Fruit fly (Drosophila melanogaster): ENCODE data around the gene CG6959.

The CG6959 gene

dm6 chr3R:11847379-11847778, 21.9 kb downstream of the CG6959 start (continued):
- peak; percentile 68 for TF ChIP-seq CG15336 (GFP tag; IDR thresholded peaks at IDR 0.05)

dm6 chr3R:11833406-11833805, 35.9 kb downstream of the CG6959 start:
- TF ChIP-seq Blimp-1 (GFP tag; optimal IDR thresholded peaks at IDR 0.05) (no peak), lz (GFP tag; optimal IDR thresholded peaks at IDR 0.05) (no peak), CG10631 (GFP tag; optimal IDR thresholded peaks at IDR 0.05) (no peak), Met (GFP tag; optimal IDR thresholded peaks at IDR 0.05) (no peak), Sox15 (GFP tag; optimal IDR thresholded peaks at IDR 0.05) (no peak), CG7368 (GFP tag; optimal IDR thresholded peaks at IDR 0.05) (no peak), achi (GFP tag; optimal IDR thresholded peaks at IDR 0.05) (peak; percentile 0), Sox102F (GFP tag; optimal IDR thresholded peaks at IDR 0.05) (no peak), Sox14 (GFP tag; optimal IDR thresholded peaks at IDR 0.05) (peak; percentile 25), Eip78C (GFP tag) (peak; percentile 63), Hr4 (GFP tag; optimal IDR thresholded peaks at IDR 0.05) (no peak), Eip93F (GFP tag; optimal IDR thresholded peaks at IDR 0.05) (no peak), OdsH (GFP tag; optimal IDR thresholded peaks at IDR 0.05) (no peak), Lpt (GFP tag; optimal IDR thresholded peaks at IDR 0.05) (no peak), Ets21C (GFP tag; optimal IDR thresholded peaks at IDR 0.05) (no peak), CG1621 (tag; optimal IDR thresholded peaks at IDR 0.05) (no peak), CG10669 (GFP tag; optimal IDR thresholded peaks at IDR 0.05) (no peak), CG9139 (GFP tag; optimal IDR thresholded peaks at IDR 0.05) (no peak), svp (GFP tag) (no peak), eg (GFP tag; IDR thresholded peaks at IDR 0.05) (0 out of 3 replicates have a peak, but pooled peaks have one; percentile 24), Eip75B (GFP tag; optimal IDR thresholded peaks at IDR 0.05) (no peak), CG11902 (GFP tag; optimal IDR thresholded peaks at IDR 0.05) (no peak), cyc (GFP tag; optimal IDR thresholded peaks at IDR 0.05) (no peak), CG4318 (GFP tag; optimal IDR thresholded peaks at IDR 0.05) (no peak), esn (GFP tag; optimal IDR thresholded peaks at IDR 0.05) (no peak), CG3919 (GFP tag; optimal IDR thresholded peaks at IDR 0.05) (no peak), fd59A (GFP tag; optimal IDR thresholded peaks at IDR 0.05) (no peak), fd85E (GFP tag; optimal IDR thresholded peaks at IDR 0.05) (no peak), Hr38 (GFP tag; optimal IDR thresholded peaks at IDR 0.05) (no peak), CG3032 (tag; optimal IDR thresholded peaks at IDR 0.05) (no peak), ss (GFP tag; optimal IDR thresholded peaks at IDR 0.05) (peak in 1 of 2 experiments; percentile 33), net (GFP tag; optimal IDR thresholded peaks at IDR 0.05) (no peak), Smox (GFP tag; optimal IDR thresholded peaks at IDR 0.05) (no peak), CG6808 (GFP tag; optimal IDR thresholded peaks at IDR 0.05) (no peak), pdm3 (GFP tag; optimal IDR thresholded peaks at IDR 0.05) (no peak), vri (GFP tag; optimal IDR thresholded peaks at IDR 0.05) (no peak), CG32006 (GFP tag; optimal IDR thresholded peaks at IDR 0.05) (peak; percentile 16), salr (GFP tag; optimal IDR thresholded peaks at IDR 0.05) (no peak), Hr39 (GFP tag; optimal IDR thresholded peaks at IDR 0.05) (no peak), CG8632 (GFP tag; optimal IDR thresholded peaks at IDR 0.05) (no peak), CG6854 (GFP tag; optimal IDR thresholded peaks at IDR 0.05) (no peak), Gug (GFP tag; IDR thresholded peaks at IDR 0.05) (no peak), CG6163 (GFP tag; IDR thresholded peaks at IDR 0.05) (no peak), CG8319 (GFP tag; optimal IDR thresholded peaks at IDR 0.05) (no peak), acj6 (GFP tag; optimal IDR thresholded peaks at IDR 0.05) (no peak), dac (GFP tag; optimal IDR thresholded peaks at IDR 0.05) (no peak), Ets96B (tag; optimal IDR thresholded peaks at IDR 0.05) (no peak), dsx (GFP tag; optimal IDR thresholded peaks at IDR 0.05; ENCODE audit: poor library complexity, severe bottlenecking) (peak; percentile 34)

Data from whole organism, prepupa.